Worm (Caenorhabditis elegans): ENCODE results near the gene F48G7.5.

F48G7.5 gene

DNA sequence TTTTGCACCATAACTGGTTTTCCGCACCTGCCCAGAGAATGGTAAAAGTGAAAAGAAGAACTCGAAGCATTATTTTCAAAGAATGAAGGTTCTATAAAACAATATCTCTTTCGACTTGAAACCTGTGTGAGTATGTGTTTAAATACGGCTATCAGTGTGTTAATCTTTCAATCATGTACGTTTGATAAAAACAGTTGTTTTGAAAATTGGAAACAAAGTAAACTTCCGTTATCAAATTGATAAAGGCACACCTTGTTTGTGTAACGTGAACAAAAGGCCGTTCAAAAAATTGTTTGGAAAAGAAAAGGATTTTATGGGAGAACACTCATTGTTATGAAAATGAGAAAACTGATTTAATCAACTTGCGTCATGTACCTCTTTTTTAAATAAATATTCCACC lies 3.6 kb upstream of the F48G7.5 start, which contains the start of gene F48G7.7:
TSS of gene F48G7.7 (minus strand) at position 101 of the 400 bp plus-strand sequence.
- TF ChIP-seq ztf-23 (GFP tag; IDR thresholded peaks at IDR 0.05) (no peak), med-1 (GFP tag; optimal IDR thresholded peaks at IDR 0.05; ENCODE audit: insufficient read depth) (no peak), ztf-29 (GFP tag; IDR thresholded peaks at IDR 0.05) (no peak), klf-2 (GFP tag; conservative IDR thresholded peaks at IDR 0.05) (no peak), cog-1 (tag; optimal IDR thresholded peaks at IDR 0.05) (no peak), tab-1 (GFP tag; IDR thresholded peaks at IDR 0.05) (no peak)

DNA sequence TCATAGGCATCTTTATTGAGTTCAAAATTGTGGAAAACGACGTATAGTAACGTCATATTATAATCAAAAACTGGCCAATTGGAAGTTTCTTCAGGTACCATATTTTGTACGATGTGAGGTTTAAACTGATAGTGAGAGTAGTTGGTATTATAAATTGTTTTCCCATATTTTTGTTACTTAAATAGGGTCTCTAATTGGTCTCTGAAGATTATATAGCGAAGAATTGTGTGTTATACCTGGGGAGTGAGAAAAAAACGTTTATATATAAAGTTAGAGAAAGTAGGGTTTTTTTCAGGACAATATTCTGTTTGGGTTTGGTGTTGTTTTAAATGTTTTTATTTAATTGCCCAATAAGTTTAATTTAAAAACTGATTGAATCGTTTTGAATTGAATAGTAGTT lies 2.2 kb upstream of the F48G7.5 start, which contains the start of gene srt-17:
TSS of gene srt-17 (minus strand) at position 101 of the 400 bp plus-strand sequence.
- TF ChIP-seq tab-1 (GFP tag; IDR thresholded peaks at IDR 0.05): no peak
- TF ChIP-seq ref-1 (GFP tag; conservative IDR thresholded peaks at IDR 0.05): no peak
- no peak for TF ChIP-seq klf-2 (GFP tag; conservative IDR thresholded peaks at IDR 0.05)
- TF ChIP-seq ztf-23 (GFP tag; IDR thresholded peaks at IDR 0.05): no peak
- TF ChIP-seq ztf-29 (GFP tag; IDR thresholded peaks at IDR 0.05): no peak
- TF ChIP-seq T22C8.4 (GFP tag; IDR thresholded peaks at IDR 0.05): no peak
- TF ChIP-seq flt-1 (GFP tag; IDR thresholded peaks at IDR 0.05): no peak
- no peak for TF ChIP-seq cog-1 (tag; optimal IDR thresholded peaks at IDR 0.05)
- no peak for TF ChIP-seq med-1 (GFP tag; optimal IDR thresholded peaks at IDR 0.05; ENCODE audit: insufficient read depth)

DNA sequence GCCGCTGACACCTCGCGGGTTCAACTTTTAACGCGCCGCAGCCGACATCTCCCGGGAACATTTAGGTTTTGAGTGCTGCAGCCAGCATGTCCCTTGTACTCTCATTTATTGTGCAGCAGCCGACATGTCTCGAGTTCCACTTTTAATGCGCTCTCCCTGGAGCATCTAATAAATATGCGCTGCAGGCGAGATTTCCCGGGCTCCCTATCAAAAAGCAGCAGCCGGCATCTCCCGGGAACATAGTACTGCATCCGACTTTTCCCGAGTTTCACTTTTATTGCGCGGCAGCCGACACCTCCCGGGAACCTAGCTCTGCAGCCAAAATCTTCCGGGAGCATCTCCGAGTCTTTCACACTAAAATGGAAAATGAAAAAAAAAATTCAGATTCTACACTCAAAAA lies 1.7 kb downstream of the F48G7.5 start:
- no peak for TF ChIP-seq klf-2 (GFP tag; conservative IDR thresholded peaks at IDR 0.05)

DNA sequence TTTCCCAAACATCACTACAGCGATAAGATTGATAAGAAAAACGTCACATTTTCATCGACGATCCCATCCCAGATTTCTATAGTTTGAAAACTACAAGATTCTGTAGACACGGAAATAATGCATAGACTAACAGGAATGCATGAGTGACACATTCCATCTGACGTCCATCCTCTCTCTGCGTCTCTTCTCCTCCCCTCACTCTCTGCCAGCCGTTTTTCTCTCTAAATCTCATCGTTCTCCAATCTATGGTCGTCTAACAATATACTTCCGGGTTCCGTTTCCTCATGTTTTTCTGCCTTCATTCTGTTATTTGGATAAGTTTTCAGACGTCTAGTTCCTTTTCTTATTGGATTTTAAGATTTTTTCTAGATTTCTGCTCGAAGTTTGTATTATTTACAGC lies 3.7 kb downstream of the F48G7.5 start, which contains the start of gene F48G7.4:
TSS of gene F48G7.4 (plus strand) at position 400 of the 400 bp plus-strand sequence.
- TF ChIP-seq cog-1 (tag; optimal IDR thresholded peaks at IDR 0.05): peak; percentile 24
- TF ChIP-seq ztf-23 (GFP tag; IDR thresholded peaks at IDR 0.05): no peak

DNA sequence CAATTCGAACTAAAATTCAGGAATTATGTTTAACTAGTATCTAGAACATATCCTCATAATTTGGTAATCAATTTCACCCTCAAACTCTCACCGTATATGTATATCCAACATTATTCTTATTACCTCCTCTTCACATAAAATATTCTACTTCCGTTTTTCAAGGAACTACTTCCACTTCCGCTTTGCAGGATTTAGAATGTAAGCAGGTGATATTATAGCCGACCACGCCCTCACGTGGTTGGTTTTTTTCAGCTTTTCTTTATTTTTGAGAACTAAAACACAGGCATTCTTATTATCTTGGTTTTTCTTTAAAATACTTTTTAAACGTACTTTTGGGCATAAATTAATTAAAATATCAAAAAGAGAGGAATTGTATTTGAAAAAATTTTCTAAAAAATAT lies 4.8 kb downstream of the F48G7.5 start:
- TF ChIP-seq med-1 (GFP tag; optimal IDR thresholded peaks at IDR 0.05; ENCODE audit: insufficient read depth): no peak
- TF ChIP-seq ztf-23 (GFP tag; IDR thresholded peaks at IDR 0.05): no peak
- TF ChIP-seq ztf-29 (GFP tag; IDR thresholded peaks at IDR 0.05): no peak
- no peak for TF ChIP-seq ref-1 (GFP tag; conservative IDR thresholded peaks at IDR 0.05)
- TF ChIP-seq klf-2 (GFP tag; conservative IDR thresholded peaks at IDR 0.05): no peak
- TF ChIP-seq tab-1 (GFP tag; IDR thresholded peaks at IDR 0.05): no peak
- no peak for TF ChIP-seq flt-1 (GFP tag; IDR thresholded peaks at IDR 0.05)
- no peak for TF ChIP-seq cog-1 (tag; optimal IDR thresholded peaks at IDR 0.05)
- TF ChIP-seq T22C8.4 (GFP tag; IDR thresholded peaks at IDR 0.05): no peak

DNA sequence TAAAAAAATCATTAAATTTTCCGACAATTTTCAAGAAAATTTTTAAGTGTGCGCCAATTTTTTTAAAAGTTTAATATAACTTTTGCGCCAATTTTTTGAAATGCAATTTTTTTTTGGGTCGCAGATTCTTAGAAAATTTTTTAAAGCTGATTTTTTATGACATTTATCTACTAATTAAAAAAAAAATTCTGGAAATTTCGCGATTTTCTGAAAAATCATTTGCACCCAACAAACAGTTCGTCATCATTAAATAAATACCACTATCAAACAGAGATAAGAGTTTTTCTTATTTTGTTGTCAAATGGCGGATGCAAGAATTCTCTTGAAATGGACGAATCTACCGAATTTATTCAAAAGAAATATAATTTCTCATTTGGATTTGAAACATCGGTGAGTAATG lies 7.5 kb downstream of the F48G7.5 start, which contains the start of gene F48G7.13:
TSS of gene F48G7.13 (plus strand) at position 301 of the 400 bp plus-strand sequence.
- TF ChIP-seq ztf-23 (GFP tag; IDR thresholded peaks at IDR 0.05): no peak
- no peak for TF ChIP-seq T22C8.4 (GFP tag; IDR thresholded peaks at IDR 0.05)
- no peak for TF ChIP-seq ref-1 (GFP tag; conservative IDR thresholded peaks at IDR 0.05)
- TF ChIP-seq cog-1 (tag; optimal IDR thresholded peaks at IDR 0.05): no peak
- TF ChIP-seq klf-2 (GFP tag; conservative IDR thresholded peaks at IDR 0.05): no peak
- no peak for TF ChIP-seq flt-1 (GFP tag; IDR thresholded peaks at IDR 0.05)
- TF ChIP-seq ztf-29 (GFP tag; IDR thresholded peaks at IDR 0.05): no peak
- TF ChIP-seq med-1 (GFP tag; optimal IDR thresholded peaks at IDR 0.05; ENCODE audit: insufficient read depth): no peak
- no peak for TF ChIP-seq tab-1 (GFP tag; IDR thresholded peaks at IDR 0.05)

DNA sequence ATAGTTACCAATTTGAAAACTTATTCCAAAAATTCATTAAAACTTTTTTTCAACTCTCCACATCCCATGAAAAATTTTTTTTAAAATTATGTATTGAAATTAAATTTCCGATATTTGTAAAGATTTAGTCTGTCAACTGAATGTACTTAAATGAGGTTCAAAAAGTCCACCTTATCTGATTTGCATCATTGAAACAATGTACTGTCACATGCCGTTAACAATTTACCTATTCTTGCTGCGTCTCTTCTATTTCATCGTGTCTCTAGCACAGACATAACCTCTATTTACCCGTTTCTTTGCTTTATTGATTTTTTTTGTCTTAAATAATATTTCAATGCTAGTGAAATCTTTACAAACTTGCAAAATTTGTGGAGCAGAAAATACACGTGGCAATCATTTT lies 12.5 kb downstream of the F48G7.5 start, which contains the start of gene nhr-90:
TSS of gene nhr-90 (plus strand) at position 296 of the 400 bp plus-strand sequence.
- no peak for TF ChIP-seq cog-1 (tag; optimal IDR thresholded peaks at IDR 0.05)
- no peak for TF ChIP-seq med-1 (GFP tag; optimal IDR thresholded peaks at IDR 0.05; ENCODE audit: insufficient read depth)
- TF ChIP-seq ztf-23 (GFP tag; IDR thresholded peaks at IDR 0.05): no peak
- no peak for TF ChIP-seq klf-2 (GFP tag; conservative IDR thresholded peaks at IDR 0.05)
- no peak for TF ChIP-seq T22C8.4 (GFP tag; IDR thresholded peaks at IDR 0.05)
- no peak for TF ChIP-seq ref-1 (GFP tag; conservative IDR thresholded peaks at IDR 0.05)
- no peak for TF ChIP-seq tab-1 (GFP tag; IDR thresholded peaks at IDR 0.05)
- no peak for TF ChIP-seq flt-1 (GFP tag; IDR thresholded peaks at IDR 0.05)
- TF ChIP-seq ztf-29 (GFP tag; IDR thresholded peaks at IDR 0.05): no peak

DNA sequence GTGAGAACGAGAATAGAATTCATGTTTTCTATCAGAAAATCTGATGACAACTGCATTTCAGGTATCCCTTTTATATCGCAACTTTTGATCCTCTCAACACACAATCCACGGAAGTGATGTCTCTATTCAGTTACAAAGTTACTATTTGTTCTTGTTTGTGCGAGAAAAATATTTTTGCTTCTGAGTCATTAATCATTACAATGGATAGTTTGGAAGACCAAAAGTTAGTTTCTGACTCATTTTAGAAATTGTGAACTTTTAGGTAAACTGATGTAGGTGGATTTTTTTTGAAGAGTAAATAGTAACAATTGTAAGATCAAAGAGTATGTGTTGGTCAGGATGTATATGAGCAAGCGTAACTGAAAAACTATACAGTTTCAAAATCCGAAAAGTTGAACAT lies 13.1 kb downstream of the F48G7.5 start, which contains the start of gene srlf-36:
TSS of gene srlf-36 (minus strand) at position 101 of the 400 bp plus-strand sequence.
- TF ChIP-seq med-1 (GFP tag; optimal IDR thresholded peaks at IDR 0.05; ENCODE audit: insufficient read depth) (no peak), T22C8.4 (GFP tag; IDR thresholded peaks at IDR 0.05) (no peak), ztf-29 (GFP tag; IDR thresholded peaks at IDR 0.05) (no peak), ztf-23 (GFP tag; IDR thresholded peaks at IDR 0.05) (no peak), klf-2 (GFP tag; conservative IDR thresholded peaks at IDR 0.05) (no peak)

DNA sequence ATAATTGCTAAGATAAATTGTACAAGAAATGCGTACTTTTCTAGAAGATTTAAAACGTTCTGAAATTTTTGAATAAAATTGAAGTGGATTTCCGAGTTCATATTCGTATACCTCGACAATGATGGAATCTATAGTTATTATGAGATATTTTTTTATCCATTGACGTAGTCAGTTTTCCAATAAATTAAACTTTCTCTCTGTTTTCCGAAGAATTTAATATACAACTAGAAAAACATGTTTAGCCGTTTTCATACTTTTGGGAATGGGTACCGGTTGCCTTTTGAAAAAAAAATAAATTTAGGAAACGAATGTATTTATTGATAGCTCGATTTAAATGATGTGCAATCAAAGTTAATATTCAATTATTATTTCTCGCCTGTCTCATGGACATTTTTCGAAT lies 13.9 kb downstream of the F48G7.5 start, which contains the start of gene srw-109:
TSS of gene srw-109 (minus strand) at position 101 of the 400 bp plus-strand sequence.
- TF ChIP-seq tab-1 (GFP tag; IDR thresholded peaks at IDR 0.05): no peak
- no peak for TF ChIP-seq klf-2 (GFP tag; conservative IDR thresholded peaks at IDR 0.05)
- no peak for TF ChIP-seq ztf-29 (GFP tag; IDR thresholded peaks at IDR 0.05)
- TF ChIP-seq cog-1 (tag; optimal IDR thresholded peaks at IDR 0.05): no peak
- no peak for TF ChIP-seq ref-1 (GFP tag; conservative IDR thresholded peaks at IDR 0.05)
- TF ChIP-seq T22C8.4 (GFP tag; IDR thresholded peaks at IDR 0.05): no peak
- no peak for TF ChIP-seq ztf-23 (GFP tag; IDR thresholded peaks at IDR 0.05)
- no peak for TF ChIP-seq flt-1 (GFP tag; IDR thresholded peaks at IDR 0.05)
- TF ChIP-seq med-1 (GFP tag; optimal IDR thresholded peaks at IDR 0.05; ENCODE audit: insufficient read depth): no peak

DNA sequence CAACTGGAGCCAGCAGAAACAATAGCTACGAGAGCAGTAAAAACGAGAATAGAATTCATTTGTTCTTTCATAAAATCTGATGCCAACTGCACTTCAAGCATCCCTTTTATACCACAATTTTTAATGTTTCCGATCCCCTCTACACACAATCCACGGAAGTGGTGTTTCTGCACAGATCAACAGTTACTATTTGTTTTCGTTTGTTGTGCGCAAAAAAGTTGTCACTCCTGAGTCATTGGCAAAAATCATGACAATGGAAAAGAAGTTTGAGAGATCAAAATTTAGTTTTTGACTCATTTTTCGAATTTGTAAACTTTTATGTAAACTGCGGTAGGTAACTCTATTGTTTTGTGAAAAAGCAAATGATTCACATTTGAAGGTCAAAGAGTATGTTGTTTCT lies 18.6 kb downstream of the F48G7.5 start, which contains the start of gene srlf-37:
TSS of gene srlf-37 (minus strand) at position 101 of the 400 bp plus-strand sequence.
- TF ChIP-seq T22C8.4 (GFP tag; IDR thresholded peaks at IDR 0.05) (no peak), klf-2 (GFP tag; conservative IDR thresholded peaks at IDR 0.05) (no peak), cog-1 (tag; optimal IDR thresholded peaks at IDR 0.05) (no peak), ztf-23 (GFP tag; IDR thresholded peaks at IDR 0.05) (no peak), ztf-29 (GFP tag; IDR thresholded peaks at IDR 0.05) (no peak)
